Worm (Caenorhabditis elegans): ENCODE results near the gene pll-1.

DNA sequence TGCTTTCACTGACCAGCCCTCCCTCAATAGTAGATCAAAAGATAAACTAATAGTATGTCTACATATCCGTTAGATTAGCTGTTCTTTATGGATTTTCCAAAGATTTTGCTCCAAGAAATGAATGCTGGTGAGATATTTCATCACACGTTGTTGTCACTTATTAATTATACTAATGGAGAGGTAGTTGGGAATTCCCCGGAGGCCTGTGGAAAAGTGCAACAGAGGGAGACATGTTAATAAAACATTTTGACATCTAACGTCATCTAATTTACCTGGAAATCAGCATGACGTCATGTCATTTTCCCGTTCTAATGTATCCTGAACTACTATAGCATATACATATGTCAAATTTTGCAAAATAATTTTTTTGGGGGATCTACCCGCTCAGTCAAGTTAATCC, 12.8 kb upstream of the pll-1 start:
- TF ChIP-seq med-1 (GFP tag; optimal IDR thresholded peaks at IDR 0.05; ENCODE audit: insufficient read depth) (no peak), ztf-29 (GFP tag; IDR thresholded peaks at IDR 0.05) (no peak), ref-1 (GFP tag; conservative IDR thresholded peaks at IDR 0.05) (no peak), cog-1 (tag; optimal IDR thresholded peaks at IDR 0.05) (no peak), klf-2 (GFP tag; conservative IDR thresholded peaks at IDR 0.05) (no peak), ztf-23 (GFP tag; IDR thresholded peaks at IDR 0.05) (no peak), flt-1 (GFP tag; IDR thresholded peaks at IDR 0.05) (no peak)

Measured in whole organism, midembryonic.